Worm (Caenorhabditis elegans): Measurements from ENCODE around the gene C44H4.8.

- TF ChIP-seq ctbp-1 (GFP tag; IDR thresholded peaks at IDR 0.05) = peak; percentile 90
- TF ChIP-seq lin-13 (GFP tag; optimal IDR thresholded peaks at IDR 0.05) = peak; percentile 59
- peak; percentile 54 for TF ChIP-seq cey-2 (tag; optimal IDR thresholded peaks at IDR 0.05; ENCODE audit: borderline replicate concordance, insufficient read depth)
- TF ChIP-seq mep-1 (tag; optimal IDR thresholded peaks at IDR 0.05) = peak; percentile 97
- peak; percentile 14 for TF ChIP-seq fkh-10 (GFP tag; optimal IDR thresholded peaks at IDR 0.05)
- peak; percentile 64 for TF ChIP-seq egl-43 (GFP tag; IDR thresholded peaks at IDR 0.05)
- TF ChIP-seq nhr-11 (tag; optimal IDR thresholded peaks at IDR 0.05) = peak; percentile 83
- TF ChIP-seq hlh-30 (tag; optimal IDR thresholded peaks at IDR 0.05; ENCODE audit: insufficient read depth) = peak; percentile 96
- no peak for TF ChIP-seq zip-11 (GFP tag; IDR thresholded peaks at IDR 0.05)
- TF ChIP-seq ceh-82 (tag; optimal IDR thresholded peaks at IDR 0.05) = no peak
- no peak for TF ChIP-seq daf-12 (tag; optimal IDR thresholded peaks at IDR 0.05)
- no peak for TF ChIP-seq snpc-4 (tag; optimal IDR thresholded peaks at IDR 0.05)
These were observed 34.6 kb upstream of the C44H4.8 start for ce11 chrX:14560297-14560680.
